Worm (Caenorhabditis elegans) whole organism, young adult: ENCODE measurements around the gene C56C10.6.
A peak's percentile ranks its signal among the peaks of the same experiment; 100 is the strongest.

Source experiments
- B0019.2 ChIP-seq: fragments of 200-800 bp; sonication (Bioruptor generic); conservative IDR thresholded peaks from 2 replicates; pipeline ENCODE4 v1.3.6; 2022; ENCODE audit warnings: missing genetic modification reagents, missing genetic modification characterization, missing compliant biosample characterization
- B0261.1 ChIP-seq: sonication (generic microtip); optimal IDR thresholded peaks from 2 replicates; lab custom pipeline; 2016; ENCODE audit warnings: mild to moderate bottlenecking, missing genetic modification characterization, moderate library complexity, missing compliant biosample characterization
- C17E4.6 ChIP-seq: fragments of 200-800 bp; sonication (Bioruptor generic); IDR thresholded peaks from 2 replicates; pipeline ENCODE4 v1.3.6; 2022; ENCODE audit warnings: missing genetic modification reagents, missing genetic modification characterization, missing compliant biosample characterization
- F23B12.7 ChIP-seq: sonication (generic microtip); optimal IDR thresholded peaks from 2 replicates; lab custom pipeline; 2017; ENCODE audit warnings: missing genetic modification characterization, mild to moderate bottlenecking, missing compliant biosample characterization, antibody characterized with exemption, moderate library complexity; ENCODE audit not compliant: insufficient read depth
- F49E8.2 ChIP-seq: sonication (generic microtip); optimal IDR thresholded peaks from 3 replicates; lab custom pipeline; 2017; ENCODE audit warnings: missing genetic modification characterization, mild to moderate bottlenecking, missing compliant biosample characterization, antibody characterized with exemption, moderate library complexity; ENCODE audit not compliant: insufficient read depth
- K11D2.4 ChIP-seq: fragments of 200-800 bp; sonication (Bioruptor generic); IDR thresholded peaks from 2 replicates; pipeline ENCODE4 v1.3.6; 2022; ENCODE audit warnings: missing genetic modification reagents, missing genetic modification characterization, missing compliant biosample characterization
- Y53G8AR.9 ChIP-seq: fragments of 200-800 bp; sonication (Bioruptor generic); conservative IDR thresholded peaks from 2 replicates; pipeline ENCODE4 v1.3.6; 2022; ENCODE audit warnings: missing genetic modification reagents, missing genetic modification characterization, missing compliant biosample characterization
- Y79H2A.3 ChIP-seq: fragments of 200-800 bp; sonication (Bioruptor generic); conservative IDR thresholded peaks from 2 replicates; pipeline ENCODE4 v1.3.6; 2022; ENCODE audit warnings: missing genetic modification reagents, missing genetic modification characterization, missing compliant biosample characterization
- akir-1 ChIP-seq: fragments of 200-800 bp; sonication (Bioruptor generic); optimal IDR thresholded peaks from 2 replicates; lab custom pipeline; 2018; ENCODE audit warnings: mild to moderate bottlenecking, missing genetic modification characterization, moderate library complexity, missing compliant biosample characterization
- atf-7 ChIP-seq: sonication (generic microtip); optimal IDR thresholded peaks from 2 replicates; lab custom pipeline; 2017; ENCODE audit warnings: mild to moderate bottlenecking, missing genetic modification characterization, missing compliant biosample characterization
- attf-5 ChIP-seq: fragments of 200-800 bp; sonication (Bioruptor generic); optimal IDR thresholded peaks from 2 replicates; lab custom pipeline; 2018; ENCODE audit warnings: mild to moderate bottlenecking, missing genetic modification characterization, missing compliant biosample characterization
- bed-1 ChIP-seq: fragments of 200-800 bp; sonication (Bioruptor generic); IDR thresholded peaks from 2 replicates; pipeline ENCODE4 v1.3.6; 2022; ENCODE audit warnings: missing genetic modification reagents, missing genetic modification characterization, missing compliant biosample characterization
- cebp-1 ChIP-seq, 2 experiments: fragments of 200-800 bp in 1 of 2; sonication (Bioruptor generic) in 1 of 2; sonication (generic microtip) in 1 of 2; IDR thresholded peaks in 1 of 2; optimal IDR thresholded peaks in 1 of 2; 2 replicates each; pipeline versions ENCODE4 v1.3.6 to Lab custom; 2017 to 2022; ENCODE audit warnings: missing compliant biosample characterization in 2 of 2, missing genetic modification characterization in 2 of 2, mild to moderate bottlenecking in 1 of 2, missing genetic modification reagents in 1 of 2, moderate library complexity in 1 of 2
- ceh-58 ChIP-seq: fragments of 200-800 bp; sonication (Bioruptor generic); IDR thresholded peaks from 2 replicates; pipeline ENCODE4 v1.3.6; 2022; ENCODE audit warnings: missing genetic modification characterization, missing compliant biosample characterization
- ceh-91 ChIP-seq: fragments of 200-800 bp; sonication (Bioruptor generic); IDR thresholded peaks from 2 replicates; pipeline ENCODE4 v1.3.6; 2022; ENCODE audit warnings: missing genetic modification reagents, missing genetic modification characterization, missing compliant biosample characterization
- egl-44 ChIP-seq: fragments of 200-800 bp; sonication (Bioruptor generic); IDR thresholded peaks from 2 replicates; pipeline ENCODE4 v1.3.6; 2022; ENCODE audit warnings: missing genetic modification reagents, missing genetic modification characterization, missing compliant biosample characterization
- ekl-4 ChIP-seq: fragments of 200-800 bp; sonication (Bioruptor generic); IDR thresholded peaks from 2 replicates; pipeline ENCODE4 v1.3.6; 2022; ENCODE audit warnings: missing genetic modification reagents, missing genetic modification characterization, missing compliant biosample characterization
- hlh-12 ChIP-seq: sonication (generic microtip); optimal IDR thresholded peaks from 2 replicates; lab custom pipeline; 2016; ENCODE audit warnings: missing genetic modification characterization, missing compliant biosample characterization
- hmg-1.2 ChIP-seq: fragments of 200-800 bp; sonication (Bioruptor generic); IDR thresholded peaks from 2 replicates; pipeline ENCODE4 v1.3.6; 2022; ENCODE audit warnings: missing genetic modification reagents, missing genetic modification characterization, missing compliant biosample characterization
- hsf-1 ChIP-seq: fragments of 200-800 bp; sonication (Bioruptor generic); IDR thresholded peaks from 2 replicates; pipeline ENCODE4 v1.3.6; 2022; ENCODE audit warnings: missing genetic modification reagents, missing genetic modification characterization, missing compliant biosample characterization
- let-526 ChIP-seq: fragments of 200-800 bp; sonication (Bioruptor generic); IDR thresholded peaks from 2 replicates; pipeline ENCODE4 v1.3.6; 2022; ENCODE audit warnings: missing genetic modification reagents, missing genetic modification characterization, missing compliant biosample characterization
- let-607 ChIP-seq, 2 experiments: fragments of 200-800 bp in 1 of 2; sonication (Bioruptor generic) in 1 of 2; sonication (generic microtip) in 1 of 2; optimal IDR thresholded peaks; 2 replicates each; lab custom pipeline; 2016 to 2018; ENCODE audit warnings: mild to moderate bottlenecking in 2 of 2, missing compliant biosample characterization in 2 of 2, missing genetic modification characterization in 2 of 2, moderate library complexity in 2 of 2, missing genotype in 1 of 2
- lin-35 ChIP-seq, 3 experiments: fragments of 150-350 bp in 2 of 3; sonication (generic microtip) in 1 of 3; optimal IDR thresholded peaks; 2 replicates each; lab custom pipeline; 2014 to 2018; ENCODE audit warnings: missing biosample characterization in 3 of 3, missing genetic modification characterization in 3 of 3, missing genetic modification reagents in 3 of 3
- lir-1 ChIP-seq: fragments of 200-800 bp; sonication (Bioruptor generic); conservative IDR thresholded peaks from 2 replicates; pipeline ENCODE4 v1.3.6; 2022; ENCODE audit warnings: missing genetic modification reagents, missing genetic modification characterization, missing compliant biosample characterization
- lsy-27 ChIP-seq: sonication (generic microtip); optimal IDR thresholded peaks from 2 replicates; lab custom pipeline; 2017; ENCODE audit warnings: missing genetic modification characterization, mild to moderate bottlenecking, missing compliant biosample characterization, antibody characterized with exemption, missing genotype, borderline replicate concordance; ENCODE audit not compliant: insufficient read depth
- madf-8 ChIP-seq: fragments of 200-800 bp; sonication (Bioruptor generic); conservative IDR thresholded peaks from 2 replicates; pipeline ENCODE4 v1.3.6; 2022; ENCODE audit warnings: missing genetic modification reagents, missing genetic modification characterization, missing compliant biosample characterization
- mcd-1 ChIP-seq: fragments of 200-800 bp; sonication (Bioruptor generic); IDR thresholded peaks from 2 replicates; pipeline ENCODE4 v1.3.6; 2022; ENCODE audit warnings: missing genetic modification reagents, missing genetic modification characterization, missing compliant biosample characterization
- mxl-1 ChIP-seq: sonication (generic microtip); optimal IDR thresholded peaks from 2 replicates; lab custom pipeline; 2016; ENCODE audit warnings: missing genetic modification characterization, missing compliant biosample characterization
- nhr-90 ChIP-seq: sonication (generic microtip); optimal IDR thresholded peaks from 2 replicates; lab custom pipeline; 2016; ENCODE audit warnings: missing genotype, mild to moderate bottlenecking, missing genetic modification characterization, missing compliant biosample characterization
- pbrm-1 ChIP-seq: fragments of 200-800 bp; sonication (Bioruptor generic); IDR thresholded peaks from 2 replicates; pipeline ENCODE4 v1.3.6; 2022; ENCODE audit warnings: missing genetic modification reagents, missing genetic modification characterization, missing compliant biosample characterization
- rec-8 ChIP-seq, 2 experiments: sonication (generic microtip); optimal IDR thresholded peaks; 2 replicates each; lab custom pipeline; 2016; ENCODE audit warnings: mild to moderate bottlenecking in 2 of 2, missing genetic modification characterization in 2 of 2, missing genetic modification reagents in 2 of 2, missing genotype in 2 of 2, missing biosample characterization in 1 of 2, missing compliant biosample characterization in 1 of 2, moderate library complexity in 1 of 2
- repo-1 ChIP-seq: sonication (generic microtip); optimal IDR thresholded peaks from 2 replicates; lab custom pipeline; 2017; ENCODE audit warnings: mild to moderate bottlenecking, missing genetic modification characterization, missing compliant biosample characterization
- snpc-1.1 ChIP-seq: sonication (generic microtip); optimal IDR thresholded peaks from 2 replicates; lab custom pipeline; 2017; ENCODE audit warnings: missing genetic modification characterization, mild to moderate bottlenecking, missing compliant biosample characterization, antibody characterized with exemption, moderate library complexity, missing genotype, missing genetic modification reagents; ENCODE audit not compliant: insufficient read depth
- snpc-1.3 ChIP-seq: sonication (generic microtip); optimal IDR thresholded peaks from 2 replicates; lab custom pipeline; 2017; ENCODE audit warnings: missing genetic modification characterization, mild to moderate bottlenecking, missing compliant biosample characterization, antibody characterized with exemption, moderate library complexity, missing genotype, missing genetic modification reagents; ENCODE audit not compliant: insufficient read depth
- snpc-4 ChIP-seq, 5 experiments: fragments of 150-350 bp in 1 of 5; sonication (generic microtip) in 4 of 5; optimal IDR thresholded peaks; 2 replicates each; lab custom pipeline; 2014 to 2018; ENCODE audit warnings: missing genetic modification characterization in 5 of 5, missing biosample characterization in 3 of 5, antibody characterized with exemption in 2 of 5, mild to moderate bottlenecking in 2 of 5, missing compliant biosample characterization in 2 of 5, missing genotype in 2 of 5, moderate library complexity in 2 of 5, missing genetic modification reagents in 1 of 5
- somi-1 ChIP-seq: fragments of 200-800 bp; sonication (Bioruptor generic); optimal IDR thresholded peaks from 2 replicates; lab custom pipeline; 2018; ENCODE audit warnings: mild to moderate bottlenecking, missing genetic modification characterization, missing compliant biosample characterization
- tbx-9 ChIP-seq: sonication (generic microtip); optimal IDR thresholded peaks from 2 replicates; lab custom pipeline; 2016; ENCODE audit warnings: borderline replicate concordance, missing genetic modification characterization, inconsistent platforms, missing compliant biosample characterization
- unc-62 ChIP-seq: fragments of 150-350 bp; optimal IDR thresholded peaks from 2 replicates; lab custom pipeline; 2014; ENCODE audit warnings: missing biosample characterization, missing genetic modification reagents, missing genetic modification characterization
- xnd-1 ChIP-seq: sonication (generic microtip); optimal IDR thresholded peaks from 2 replicates; lab custom pipeline; 2016; ENCODE audit warnings: missing genotype, missing genetic modification reagents, missing genetic modification characterization, missing compliant biosample characterization
- zim-3 ChIP-seq: sonication (generic microtip); optimal IDR thresholded peaks from 2 replicates; lab custom pipeline; 2017; ENCODE audit warnings: mild to moderate bottlenecking, missing genetic modification characterization, moderate library complexity, missing compliant biosample characterization
- ztf-22 ChIP-seq: fragments of 200-800 bp; sonication (Bioruptor generic); optimal IDR thresholded peaks from 2 replicates; lab custom pipeline; 2018; ENCODE audit warnings: mild to moderate bottlenecking, missing genetic modification characterization, moderate library complexity, missing compliant biosample characterization
- ztf-26 ChIP-seq: sonication (generic microtip); optimal IDR thresholded peaks from 2 replicates; lab custom pipeline; 2017; ENCODE audit warnings: missing genetic modification characterization, missing compliant biosample characterization

The C56C10.6 gene

DNA sequence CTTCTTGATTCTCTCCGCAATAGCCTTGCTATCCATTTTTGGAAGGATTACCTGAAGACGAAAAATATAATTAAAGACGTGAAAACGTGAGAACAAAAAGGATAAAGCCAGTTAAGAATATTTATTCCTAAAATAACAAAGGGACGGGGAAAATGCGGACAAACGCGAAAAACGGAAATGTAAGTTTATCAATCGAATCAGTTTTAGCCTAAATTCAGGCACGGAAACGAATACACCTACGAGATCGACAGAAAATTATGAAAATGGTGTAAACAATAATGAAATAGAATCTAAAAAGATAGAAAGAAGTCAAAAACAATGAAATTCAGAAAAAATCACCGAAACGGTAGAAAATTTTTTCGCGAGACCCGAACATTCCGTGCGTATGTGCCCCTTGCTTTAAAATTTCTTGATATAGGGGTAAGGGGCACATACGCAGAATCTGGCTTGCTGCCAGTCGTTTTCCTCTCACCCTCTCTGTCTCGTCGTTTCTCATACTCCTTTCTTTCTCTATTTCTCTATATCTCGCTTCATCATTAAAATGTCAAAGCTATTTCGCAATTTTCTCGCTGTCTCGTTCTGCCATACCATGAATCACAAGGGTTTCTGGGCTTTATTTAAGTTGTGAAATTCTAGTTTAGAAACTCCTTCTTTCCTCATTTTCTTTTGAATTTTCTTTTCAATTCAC is 7.6 kb upstream of the C56C10.6 start, which contains the start of gene icd-1 (continued):
- TF ChIP-seq snpc-4 (GFP tag; optimal IDR thresholded peaks at IDR 0.05; lab: Kevin White, UChicago) (peak; percentile 79), snpc-4 (tag; optimal IDR thresholded peaks at IDR 0.05; lab: Kevin White, UChicago) (peak; percentile 83 to 90 (median 87)), mcd-1 (peak; percentile 93), zim-3 (peak; percentile 44), lin-35 (GFP tag; optimal IDR thresholded peaks at IDR 0.05; lab: Kevin White, UChicago) (peak in 2 of 3 experiments; percentile 67 to 88), madf-8 (peak; percentile 71), B0019.2 (GFP tag; lab: Robert Waterston, UW) (peak; percentile 74; the same call in 1 of the 2 replicates), ztf-22 (peak; percentile 37), mxl-1 (tag; lab: Kevin White, UChicago) (no peak), let-607 (tag; optimal IDR thresholded peaks at IDR 0.05; lab: Kevin White, UChicago) (peak; percentile 53 to 80), let-526 (no peak), egl-44 (GFP tag; lab: Robert Waterston, UW) (0 out of 2 replicates have a peak, but pooled peaks have one; percentile 33), tbx-9 (tag; lab: Kevin White, UChicago) (no peak), unc-62 (GFP tag; lab: Kevin White, UChicago) (peak; percentile 95), C17E4.6 (peak; percentile 57; the same call in 1 of the 2 replicates), xnd-1 (peak; percentile 64), nhr-90 (tag; lab: Kevin White, UChicago) (peak; percentile 20), hmg-1.2 (GFP tag; lab: Robert Waterston, UW) (peak; percentile 99), pbrm-1 (GFP tag; lab: Robert Waterston, UW) (peak; percentile 97), ceh-58 (GFP tag; lab: Robert Waterston, UW) (no peak), snpc-1.3 (tag; lab: Kevin White, UChicago) (peak; percentile 89), hsf-1 (GFP tag; lab: Robert Waterston, UW) (peak; percentile 97), hlh-12 (tag; lab: Kevin White, UChicago) (no peak), F23B12.7 (tag; lab: Kevin White, UChicago) (peak; percentile 96), B0261.1 (tag; lab: Kevin White, UChicago) (peak; percentile 20), ztf-26 (tag; lab: Kevin White, UChicago) (peak; percentile 88), attf-5 (peak; percentile 97), atf-7 (tag; lab: Kevin White, UChicago) (peak; percentile 82)

- TF ChIP-seq F49E8.2 (peak; percentile 56), repo-1 (tag; lab: Kevin White, UChicago) (peak; percentile 84), akir-1 (GFP tag; lab: Kevin White, UChicago) (no peak), ceh-91 (GFP tag; lab: Robert Waterston, UW) (no peak), mcd-1 (peak; percentile 44), Y79H2A.3 (GFP tag; lab: Robert Waterston, UW) (no peak), somi-1 (GFP tag; lab: Kevin White, UChicago) (no peak), snpc-1.1 (tag; lab: Kevin White, UChicago) (peak; percentile 32), ekl-4 (peak; percentile 93), K11D2.4 (no peak), lir-1 (0 out of 2 replicates have a peak, but pooled peaks have one; percentile 30), bed-1 (GFP tag; lab: Robert Waterston, UW) (peak; percentile 68; the same call in 1 of the 2 replicates), hsf-1 (GFP tag; lab: Robert Waterston, UW) (peak; percentile 88), rec-8 (tag; optimal IDR thresholded peaks at IDR 0.05; lab: Kevin White, UChicago) (no peak), lsy-27 (tag; lab: Kevin White, UChicago) (no peak), atf-7 (tag; lab: Kevin White, UChicago) (peak; percentile 55), Y53G8AR.9 (GFP tag; lab: Robert Waterston, UW) (peak; percentile 90), cebp-1 (GFP tag; IDR thresholded peaks at IDR 0.05; lab: Robert Waterston, UW) (no peak), cebp-1 (tag; optimal IDR thresholded peaks at IDR 0.05; lab: Kevin White, UChicago) (peak; percentile 54)
These were observed 6.2 kb upstream of the C56C10.6 start, which contains the start of gene C56C10.7 for ce11 chrII:6587264-6587870. Gene C56C10.7 (minus strand): TSS chrII:6587575.
